Fruit fly (Drosophila melanogaster): ENCODE measurements around the gene CG14304.
A peak's percentile ranks its signal among the peaks of the same experiment; 100 is the strongest.

The CG14304 gene

dm6 chr3R:18670441-18671111, 49.4 kb upstream of the CG14304 start (continued):
- TF ChIP-seq crol (GFP tag; IDR thresholded peaks at IDR 0.05): peak; percentile 82
- TF ChIP-seq Meics (GFP tag; optimal IDR thresholded peaks at IDR 0.05): peak; percentile 41
- peak; percentile 14 for TF ChIP-seq CG33557 (GFP tag; optimal IDR thresholded peaks at IDR 0.05)
- peak; percentile 63 for TF ChIP-seq Oli (tag; optimal IDR thresholded peaks at IDR 0.05)
- TF ChIP-seq zf30C (GFP tag; optimal IDR thresholded peaks at IDR 0.05): no peak
- TF ChIP-seq h (optimal IDR thresholded peaks at IDR 0.05): no peak
- TF ChIP-seq Sin3A (optimal IDR thresholded peaks at IDR 0.05): no peak
- TF ChIP-seq CG6854 (GFP tag; optimal IDR thresholded peaks at IDR 0.05): no peak
- TF ChIP-seq CG13424 (tag; optimal IDR thresholded peaks at IDR 0.05): peak; percentile 67
- TF ChIP-seq sqz (GFP tag; optimal IDR thresholded peaks at IDR 0.05): no peak
- no peak for TF ChIP-seq CG34422 (GFP tag; IDR thresholded peaks at IDR 0.05)
- peak; percentile 36; the same call in 1 of the 2 replicates for TF ChIP-seq CG32767 (GFP tag; IDR thresholded peaks at IDR 0.05)
- no peak for TF ChIP-seq so (GFP tag; IDR thresholded peaks at IDR 0.05)
- no peak for TF ChIP-seq CG14667 (GFP tag; IDR thresholded peaks at IDR 0.05)
- TF ChIP-seq Fer2 (tag; optimal IDR thresholded peaks at IDR 0.05): peak; percentile 51
- TF ChIP-seq corto (GFP tag; optimal IDR thresholded peaks at IDR 0.05): peak; percentile 44
- TF ChIP-seq CoRest (tag; optimal IDR thresholded peaks at IDR 0.05): peak; percentile 67
- peak in 1 of 2 experiments; percentile 51 for TF ChIP-seq Pdp1 (GFP tag; optimal IDR thresholded peaks at IDR 0.05)
- TF ChIP-seq CG13296 (GFP tag; optimal IDR thresholded peaks at IDR 0.05): peak; percentile 64
- peak; percentile 20 for TF ChIP-seq CG18599 (GFP tag; optimal IDR thresholded peaks at IDR 0.05)
- peak; percentile 22 for TF ChIP-seq Nf-YB (GFP tag; optimal IDR thresholded peaks at IDR 0.05)
- TF ChIP-seq grau (tag; optimal IDR thresholded peaks at IDR 0.05): peak; percentile 93
- peak; percentile 10; the same call in 1 of the 2 replicates for TF ChIP-seq NFAT (GFP tag; IDR thresholded peaks at IDR 0.05)
- peak in 1 of 2 experiments; percentile 17 for TF ChIP-seq chif (GFP tag; optimal IDR thresholded peaks at IDR 0.05)
- TF ChIP-seq Ptx1 (GFP tag; IDR thresholded peaks at IDR 0.05): peak; percentile 40
- TF ChIP-seq CG15696 (tag; optimal IDR thresholded peaks at IDR 0.05): peak; percentile 67
- peak; percentile 32 for TF ChIP-seq cwo (GFP tag; optimal IDR thresholded peaks at IDR 0.05)
- TF ChIP-seq Awh (GFP tag; IDR thresholded peaks at IDR 0.05): peak; percentile 27; the same call in 1 of the 2 replicates
- TF ChIP-seq sens (GFP tag): peak; percentile 91
- peak; percentile 47 for TF ChIP-seq CG4328 (GFP tag; optimal IDR thresholded peaks at IDR 0.05)
- peak; percentile 65 for TF ChIP-seq CG13624 (GFP tag; optimal IDR thresholded peaks at IDR 0.05)
- TF ChIP-seq CG11398 (GFP tag; optimal IDR thresholded peaks at IDR 0.05): no peak
- TF ChIP-seq GATAe (GFP tag; conservative IDR thresholded peaks at IDR 0.05): peak; percentile 82
- peak; percentile 38 for TF ChIP-seq CG4424 (GFP tag; optimal IDR thresholded peaks at IDR 0.05)
- no peak for TF ChIP-seq odd (GFP tag; optimal IDR thresholded peaks at IDR 0.05)
- peak; percentile 61 for TF ChIP-seq Dek (tag; optimal IDR thresholded peaks at IDR 0.05)
- no peak for TF ChIP-seq CrebB (tag; optimal IDR thresholded peaks at IDR 0.05)
- peak; percentile 62 for TF ChIP-seq dmrt11E (tag; optimal IDR thresholded peaks at IDR 0.05)
- TF ChIP-seq Hr3 (GFP tag; optimal IDR thresholded peaks at IDR 0.05): peak; percentile 36
- peak; percentile 68 for TF ChIP-seq CG7556 (GFP tag; optimal IDR thresholded peaks at IDR 0.05)
- TF ChIP-seq CG2120 (GFP tag; optimal IDR thresholded peaks at IDR 0.05): peak; percentile 2
- TF ChIP-seq sob (GFP tag; IDR thresholded peaks at IDR 0.05): peak; percentile 52; the same call in 1 of the 2 replicates
- peak; percentile 54 for TF ChIP-seq fd96Cb (tag; optimal IDR thresholded peaks at IDR 0.05)
- TF ChIP-seq lola (GFP tag; optimal IDR thresholded peaks at IDR 0.05): peak in 1 of 3 experiments; percentile 67
- TF ChIP-seq croc (GFP tag; conservative IDR thresholded peaks at IDR 0.05): 0 out of 3 replicates have a peak, but pooled peaks have one; percentile 28
- TF ChIP-seq oc (tag; optimal IDR thresholded peaks at IDR 0.05): peak; percentile 3
- no peak for TF ChIP-seq CG34376 (GFP tag; optimal IDR thresholded peaks at IDR 0.05)
- no peak for TF ChIP-seq kah (GFP tag; optimal IDR thresholded peaks at IDR 0.05)
- peak; percentile 65 for TF ChIP-seq gsb-n (tag; optimal IDR thresholded peaks at IDR 0.05)
